Fruit fly (Drosophila melanogaster) whole organism, embryonic: ENCODE measurements around the gene pyd.

Source experiments
- Abd-B ChIP-seq: fragments of 200-800 bp; sonication (Bioruptor generic); optimal IDR thresholded peaks from 2 replicates; lab custom pipeline; 2018; ENCODE audit warnings: missing biosample characterization, mild to moderate bottlenecking, missing genetic modification characterization, moderate library complexity
- CG11093 ChIP-seq: fragments of 200-800 bp; sonication (Bioruptor generic); IDR thresholded peaks from 3 replicates; pipeline ENCODE4 v1.3.6; 2022; ENCODE audit warnings: missing biosample characterization, missing genetic modification characterization
- CG12071 ChIP-seq: fragments of 200-800 bp; sonication (Bioruptor generic); optimal IDR thresholded peaks from 3 replicates; lab custom pipeline; 2018; ENCODE audit warnings: missing biosample characterization, mild to moderate bottlenecking, missing genetic modification characterization
- CG12236 ChIP-seq: fragments of 200-800 bp; sonication (Bioruptor generic); optimal IDR thresholded peaks from 2 replicates; lab custom pipeline; 2016; ENCODE audit warnings: missing biosample characterization, missing genetic modification characterization
- CG12299 ChIP-seq: fragments of 200-800 bp; sonication (Bioruptor generic); optimal IDR thresholded peaks from 2 replicates; lab custom pipeline; 2018; ENCODE audit warnings: missing biosample characterization, mild to moderate bottlenecking, missing genetic modification characterization
- CG12744 ChIP-seq: fragments of 200-800 bp; sonication (Bioruptor generic); optimal IDR thresholded peaks from 2 replicates; lab custom pipeline; 2016; ENCODE audit warnings: missing biosample characterization, missing genetic modification characterization
- CG12769 ChIP-seq: fragments of 200-800 bp; sonication (Bioruptor generic); optimal IDR thresholded peaks from 2 replicates; lab custom pipeline; 2019; ENCODE audit warnings: missing biosample characterization, mild to moderate bottlenecking, missing genetic modification characterization, moderate library complexity
- CG14667 ChIP-seq: fragments of 200-800 bp; sonication (Bioruptor generic); IDR thresholded peaks from 2 replicates; pipeline ENCODE4 v1.3.6; 2022; ENCODE audit warnings: missing biosample characterization, missing genetic modification characterization
- CG1602 ChIP-seq: fragments of 200-800 bp; sonication (Bioruptor generic); optimal IDR thresholded peaks from 3 replicates; lab custom pipeline; 2016; ENCODE audit warnings: missing biosample characterization, missing genetic modification characterization
- CG16813 ChIP-seq: fragments of 200-800 bp; sonication (Bioruptor generic); IDR thresholded peaks from 3 replicates; pipeline ENCODE4 v1.3.6; 2022; ENCODE audit warnings: missing biosample characterization, missing genetic modification characterization; ENCODE audit not compliant: partially characterized antibody
- CG1792 ChIP-seq: fragments of 200-800 bp; sonication (Bioruptor generic); optimal IDR thresholded peaks from 2 replicates; lab custom pipeline; 2016; ENCODE audit warnings: missing biosample characterization, missing genetic modification characterization
- CG2678 ChIP-seq: fragments of 200-800 bp; sonication (Bioruptor generic); optimal IDR thresholded peaks from 3 replicates; lab custom pipeline; 2019; ENCODE audit warnings: missing biosample characterization, mild to moderate bottlenecking, missing genetic modification characterization, moderate library complexity
- CG31441 ChIP-seq: fragments of 200-800 bp; sonication (Bioruptor generic); IDR thresholded peaks from 2 replicates; pipeline ENCODE4 v1.3.6; 2022; ENCODE audit warnings: missing biosample characterization, missing genetic modification characterization
- CG3163 ChIP-seq: fragments of 200-800 bp; sonication (Bioruptor generic); optimal IDR thresholded peaks from 3 replicates; lab custom pipeline; 2016; ENCODE audit warnings: missing biosample characterization, missing genetic modification characterization
- CG32767 ChIP-seq: fragments of 200-800 bp; sonication (Bioruptor generic); IDR thresholded peaks from 2 replicates; pipeline ENCODE4 v1.3.6; 2022; ENCODE audit warnings: missing biosample characterization, missing genetic modification characterization
- CG3726 ChIP-seq: fragments of 200-800 bp; sonication (Bioruptor generic); IDR thresholded peaks from 3 replicates; pipeline ENCODE4, ENCODE4 v1.3.6; 2022; ENCODE audit warnings: missing biosample characterization, missing genetic modification characterization
- CG5245 ChIP-seq: fragments of 200-800 bp; sonication (Bioruptor generic); optimal IDR thresholded peaks from 3 replicates; lab custom pipeline; 2016; ENCODE audit warnings: missing biosample characterization, missing genetic modification characterization
- CG6813 ChIP-seq: fragments of 200-800 bp; sonication (Bioruptor generic); optimal IDR thresholded peaks from 2 replicates; lab custom pipeline; 2017; ENCODE audit warnings: missing biosample characterization, missing genetic modification characterization, mild to moderate bottlenecking, moderate library complexity, missing genetic modification reagents
- CG7928 ChIP-seq: fragments of 200-800 bp; sonication (Bioruptor generic); optimal IDR thresholded peaks from 2 replicates; lab custom pipeline; 2017; ENCODE audit warnings: missing biosample characterization, mild to moderate bottlenecking, missing genetic modification characterization
- CG7987 ChIP-seq: fragments of 200-800 bp; sonication (Bioruptor generic); optimal IDR thresholded peaks from 2 replicates; lab custom pipeline; 2018; ENCODE audit warnings: missing biosample characterization, mild to moderate bottlenecking, missing genetic modification characterization, moderate library complexity
- CG8765 ChIP-seq: fragments of 200-800 bp; sonication (Bioruptor generic); IDR thresholded peaks from 2 replicates; pipeline ENCODE4 v1.3.6; 2022; ENCODE audit warnings: missing biosample characterization, missing genetic modification characterization
- Dfd ChIP-seq, 2 experiments: fragments of >200 bp; optimal IDR thresholded peaks; 2 replicates each; lab custom pipeline; 2017; ENCODE audit warnings: missing biosample characterization in 2 of 2, missing genetic modification characterization in 2 of 2
- Nf-YB ChIP-seq: fragments of 200-800 bp; sonication (Bioruptor generic); optimal IDR thresholded peaks from 3 replicates; lab custom pipeline; 2019; ENCODE audit warnings: missing biosample characterization, mild to moderate bottlenecking, missing genetic modification characterization, moderate library complexity
- Pdp1 ChIP-seq, 2 experiments: fragments of 200-800 bp; sonication (Bioruptor generic); optimal IDR thresholded peaks; 3 replicates each; lab custom pipeline; 2016; ENCODE audit warnings: missing biosample characterization in 2 of 2, missing genetic modification characterization in 2 of 2, mild to moderate bottlenecking in 1 of 2, moderate library complexity in 1 of 2
- Taf1 ChIP-seq: fragments of 200-800 bp; sonication (Bioruptor generic); IDR thresholded peaks from 2 replicates; pipeline ENCODE4 v1.3.6; 2022; ENCODE audit warnings: missing biosample characterization, missing genetic modification characterization
- Usf ChIP-seq: fragments of 200-800 bp; sonication (Bioruptor generic); optimal IDR thresholded peaks from 2 replicates; lab custom pipeline; 2017; ENCODE audit warnings: missing genotype, missing biosample characterization, missing genetic modification characterization
- aop ChIP-seq: fragments of 200-800 bp; sonication (Bioruptor generic); IDR thresholded peaks from 2 replicates; pipeline ENCODE4 v1.3.6; 2022; ENCODE audit warnings: missing biosample characterization, missing genetic modification characterization
- bowl ChIP-seq: fragments of 200-800 bp; sonication (Bioruptor generic); IDR thresholded peaks from 2 replicates; pipeline ENCODE4 v1.3.6; 2022; ENCODE audit warnings: missing biosample characterization, missing genetic modification characterization
- emc ChIP-seq: fragments of 200-800 bp; sonication (Bioruptor generic); optimal IDR thresholded peaks from 2 replicates; lab custom pipeline; 2016; ENCODE audit warnings: missing biosample characterization, missing genetic modification characterization
- ewg ChIP-seq: fragments of 200-800 bp; sonication (Bioruptor generic); optimal IDR thresholded peaks from 3 replicates; lab custom pipeline; 2017; ENCODE audit warnings: mild to moderate bottlenecking, missing biosample characterization, missing genetic modification reagents, missing genetic modification characterization
- eyg ChIP-seq: fragments of 200-800 bp; sonication (Bioruptor generic); optimal IDR thresholded peaks from 3 replicates; lab custom pipeline; 2016; ENCODE audit warnings: missing biosample characterization, missing genetic modification characterization
- gce ChIP-seq: fragments of 200-800 bp; sonication (Bioruptor generic); IDR thresholded peaks from 3 replicates; pipeline ENCODE4 v1.3.6; 2022; ENCODE audit warnings: missing biosample characterization, missing genetic modification characterization
- gcm ChIP-seq: fragments of 200-800 bp; sonication (Bioruptor generic); optimal IDR thresholded peaks from 2 replicates; lab custom pipeline; 2019; ENCODE audit warnings: missing biosample characterization, mild to moderate bottlenecking, missing genetic modification characterization, moderate library complexity
- insv ChIP-seq, 2 experiments: fragments of 200-800 bp; sonication (Bioruptor generic); optimal IDR thresholded peaks; 3 replicates each; lab custom pipeline; 2016 to 2018; ENCODE audit warnings: missing biosample characterization in 2 of 2, missing genetic modification characterization in 2 of 2
- inv ChIP-seq: fragments of 200-800 bp; sonication (Bioruptor generic); IDR thresholded peaks from 2 replicates; pipeline ENCODE4 v1.3.6; 2022; ENCODE audit warnings: missing biosample characterization, missing genetic modification characterization; ENCODE audit not compliant: partially characterized antibody
- jigr1 ChIP-seq: fragments of 200-800 bp; sonication (Bioruptor generic); IDR thresholded peaks from 3 replicates; pipeline ENCODE4 v1.3.6; 2022; ENCODE audit warnings: missing biosample characterization, missing genetic modification characterization
- kah ChIP-seq: fragments of 200-800 bp; sonication (Bioruptor generic); optimal IDR thresholded peaks from 2 replicates; lab custom pipeline; 2018; ENCODE audit warnings: missing biosample characterization, mild to moderate bottlenecking, missing genetic modification characterization
- lola ChIP-seq, 3 experiments: fragments of >200 bp in 2 of 3; fragments of 200-800 bp in 1 of 3; sonication (Bioruptor generic) in 1 of 3; optimal IDR thresholded peaks; 2 replicates each; lab custom pipeline; 2017 to 2019; ENCODE audit warnings: missing biosample characterization in 3 of 3, missing genetic modification characterization in 3 of 3, mild to moderate bottlenecking in 1 of 3, moderate library complexity in 1 of 3
- mam ChIP-seq: fragments of 200-800 bp; sonication (Bioruptor generic); optimal IDR thresholded peaks from 3 replicates; lab custom pipeline; 2016; ENCODE audit warnings: missing biosample characterization, missing genetic modification characterization
- otp ChIP-seq: fragments of 200-800 bp; sonication (Bioruptor generic); IDR thresholded peaks from 3 replicates; pipeline ENCODE4, ENCODE4 v1.3.6; 2022; ENCODE audit warnings: missing biosample characterization, missing genetic modification characterization
- rib ChIP-seq: fragments of 200-800 bp; sonication (Bioruptor generic); IDR thresholded peaks from 2 replicates; pipeline ENCODE4 v1.3.6; 2022; ENCODE audit warnings: missing biosample characterization, missing genetic modification characterization
- salm ChIP-seq: fragments of 200-800 bp; sonication (Bioruptor generic); optimal IDR thresholded peaks from 2 replicates; lab custom pipeline; 2018; ENCODE audit warnings: missing biosample characterization, mild to moderate bottlenecking, missing genetic modification characterization
- scrt ChIP-seq: fragments of 200-800 bp; sonication (Bioruptor generic); optimal IDR thresholded peaks from 2 replicates; lab custom pipeline; 2018; ENCODE audit warnings: missing biosample characterization, mild to moderate bottlenecking, missing genetic modification characterization, moderate library complexity
- sens-2 ChIP-seq: fragments of 200-800 bp; sonication (Bioruptor generic); IDR thresholded peaks from 2 replicates; pipeline ENCODE4 v1.3.6; 2022; ENCODE audit warnings: missing biosample characterization, missing genetic modification characterization
- stc ChIP-seq: fragments of 200-800 bp; sonication (Bioruptor generic); IDR thresholded peaks from 2 replicates; pipeline ENCODE4 v1.3.6; 2022; ENCODE audit warnings: missing biosample characterization, missing genetic modification characterization
- sug ChIP-seq: fragments of 200-800 bp; optimal IDR thresholded peaks from 2 replicates; lab custom pipeline; 2019; ENCODE audit warnings: missing biosample characterization, mild to moderate bottlenecking, missing genetic modification characterization, moderate library complexity
- tgo ChIP-seq: fragments of 200-800 bp; sonication (Bioruptor generic); IDR thresholded peaks from 3 replicates; pipeline ENCODE4 v1.3.6; 2022; ENCODE audit warnings: missing biosample characterization, missing genetic modification characterization
- ttk ChIP-seq: fragments of 200-800 bp; sonication (Bioruptor generic); IDR thresholded peaks from 2 replicates; pipeline ENCODE4 v2.1.2; 2022; ENCODE audit warnings: missing biosample characterization, missing genetic modification characterization
- twi ChIP-seq: fragments of 200-800 bp; optimal IDR thresholded peaks from 2 replicates; lab custom pipeline; 2019; ENCODE audit warnings: missing biosample characterization, mild to moderate bottlenecking, missing genetic modification characterization, moderate library complexity
- usp ChIP-seq: fragments of >200 bp; optimal IDR thresholded peaks from 2 replicates; lab custom pipeline; 2017; ENCODE audit warnings: missing biosample characterization, missing genetic modification characterization
- zf30C ChIP-seq: fragments of 200-800 bp; sonication (Bioruptor generic); optimal IDR thresholded peaks from 3 replicates; lab custom pipeline; 2018; ENCODE audit warnings: missing biosample characterization, mild to moderate bottlenecking, missing genetic modification characterization

The pyd gene

DNA sequence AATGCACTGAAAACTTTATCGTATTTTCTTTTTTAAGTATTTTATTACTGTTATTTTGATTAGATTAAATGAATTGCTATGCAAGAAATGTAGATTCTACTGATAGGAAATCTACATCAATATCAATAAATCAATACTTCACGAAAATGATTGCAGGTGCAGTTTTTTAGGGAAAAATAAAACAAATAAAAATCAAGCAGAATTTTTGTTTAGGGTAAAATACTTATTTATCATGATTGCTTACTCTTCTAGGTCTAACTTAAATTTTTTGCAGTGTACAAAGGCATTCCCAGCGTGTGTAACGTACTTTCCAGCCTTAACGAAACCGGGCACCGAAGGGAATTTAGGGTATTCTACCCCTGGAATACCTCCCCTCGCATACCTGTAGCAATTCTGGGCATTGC is 123.2 kb downstream of the pyd start (continued):
- TF ChIP-seq inv, result no peak
- TF ChIP-seq stc (GFP tag; lab: Robert Waterston, UW), result no peak
- TF ChIP-seq CG3163 (GFP tag; lab: Kevin White, UChicago), result no peak
- peak; percentile 39 for TF ChIP-seq ewg (GFP tag; lab: Kevin White, UChicago)
- TF ChIP-seq scrt (GFP tag; lab: Kevin White, UChicago), result peak; percentile 23
- TF ChIP-seq CG5245 (GFP tag; lab: Kevin White, UChicago), result peak; percentile 52
- no peak for TF ChIP-seq Taf1
- peak; percentile 61 for TF ChIP-seq CG12236
- TF ChIP-seq lola (GFP tag; optimal IDR thresholded peaks at IDR 0.05; lab: Kevin White, UChicago), result peak in 1 of 3 experiments; percentile 97
- no peak for TF ChIP-seq emc
- peak; percentile 57; the same call in 1 of the 3 replicates for TF ChIP-seq otp (GFP tag; lab: Robert Waterston, UW)
- peak; percentile 89 for TF ChIP-seq CG31441
- no peak for TF ChIP-seq Dfd (GFP tag; optimal IDR thresholded peaks at IDR 0.05; lab: Kevin White, UChicago)
- peak; percentile 31 for TF ChIP-seq CG12744 (GFP tag; lab: Kevin White, UChicago)
- no peak for TF ChIP-seq usp (GFP tag; lab: Kevin White, UChicago)
- TF ChIP-seq CG6813 (GFP tag; lab: Kevin White, UChicago), result peak; percentile 75
- no peak for TF ChIP-seq aop
- peak; percentile 47 for TF ChIP-seq Abd-B (GFP tag; lab: Kevin White, UChicago)
- TF ChIP-seq ttk (GFP tag; lab: Robert Waterston, UW), result 0 out of 2 replicates have a peak, but pooled peaks have one; percentile 33
- TF ChIP-seq gce (GFP tag; lab: Robert Waterston, UW), result no peak
- TF ChIP-seq CG3726 (GFP tag; lab: Robert Waterston, UW), result no peak
- TF ChIP-seq Pdp1 (GFP tag; optimal IDR thresholded peaks at IDR 0.05; lab: Kevin White, UChicago), result peak; percentile 36 to 57
- peak in 1 of 2 experiments; percentile 17 for TF ChIP-seq insv (GFP tag; optimal IDR thresholded peaks at IDR 0.05; lab: Kevin White, UChicago)
- TF ChIP-seq sens-2 (GFP tag; lab: Robert Waterston, UW), result 0 out of 2 replicates have a peak, but pooled peaks have one; percentile 51
- TF ChIP-seq CG7928 (GFP tag; lab: Kevin White, UChicago), result peak; percentile 11
- peak; percentile 100 for TF ChIP-seq zf30C
- TF ChIP-seq jigr1 (GFP tag; lab: Robert Waterston, UW), result no peak
- no peak for TF ChIP-seq CG12071 (GFP tag; lab: Kevin White, UChicago)
- TF ChIP-seq CG7987 (GFP tag; lab: Kevin White, UChicago), result no peak
- no peak for TF ChIP-seq rib
- TF ChIP-seq CG1792 (GFP tag; lab: Kevin White, UChicago), result no peak
- TF ChIP-seq CG2678 (tag; lab: Kevin White, UChicago), result peak; percentile 77
- peak; percentile 11 for TF ChIP-seq mam (GFP tag; lab: Kevin White, UChicago)
- TF ChIP-seq tgo, result peak; percentile 35; the same call in 2 of the 3 replicates
- TF ChIP-seq sug, result no peak
- no peak for TF ChIP-seq CG14667 (GFP tag; lab: Robert Waterston, UW)
- TF ChIP-seq gcm (GFP tag; lab: Kevin White, UChicago), result peak; percentile 88
- TF ChIP-seq CG12299, result peak; percentile 42
- TF ChIP-seq CG1602 (GFP tag; lab: Kevin White, UChicago), result peak; percentile 87
- TF ChIP-seq eyg (GFP tag; lab: Kevin White, UChicago), result no peak
- TF ChIP-seq CG11093 (GFP tag; lab: Robert Waterston, UW), result 0 out of 3 replicates have a peak, but pooled peaks have one; percentile 23
- peak; percentile 77 for TF ChIP-seq Usf (GFP tag; lab: Kevin White, UChicago)
- 0 out of 2 replicates have a peak, but pooled peaks have one; percentile 34 for TF ChIP-seq CG32767 (GFP tag; lab: Robert Waterston, UW)
- no peak for TF ChIP-seq kah (GFP tag; lab: Kevin White, UChicago)
- TF ChIP-seq bowl (GFP tag; lab: Robert Waterston, UW), result no peak
- TF ChIP-seq salm (tag; lab: Kevin White, UChicago), result peak; percentile 59
- TF ChIP-seq twi (tag; lab: Kevin White, UChicago), result peak; percentile 76
- TF ChIP-seq CG8765 (GFP tag; lab: Robert Waterston, UW), result peak; percentile 75
- TF ChIP-seq CG16813, result no peak
- no peak for TF ChIP-seq CG12769 (tag; lab: Kevin White, UChicago)
- peak; percentile 72 for TF ChIP-seq Nf-YB
